Worm (Caenorhabditis elegans) whole organism, L4 larva: ENCODE measurements around the gene dhs-19.

Source experiments
- ZK546.5 ChIP-seq, 2 experiments: sonication (generic microtip); optimal IDR thresholded peaks; 2 replicates each; lab custom pipeline; 2017; ENCODE audit warnings: missing biosample characterization in 2 of 2, missing genetic modification characterization in 2 of 2
- aly-2 ChIP-seq: sonication (generic microtip); optimal IDR thresholded peaks from 2 replicates; lab custom pipeline; 2018; ENCODE audit warnings: missing biosample characterization, missing genetic modification characterization
- ces-1 ChIP-seq: fragments of 150-350 bp; sonication (generic microtip); optimal IDR thresholded peaks from 4 replicates; lab custom pipeline; 2014; ENCODE audit warnings: missing biosample characterization, missing genetic modification reagents, missing genetic modification characterization
- dpl-1 ChIP-seq: fragments of 150-350 bp; optimal IDR thresholded peaks from 2 replicates; lab custom pipeline; 2014; ENCODE audit warnings: missing biosample characterization, missing genetic modification reagents, missing genetic modification characterization
- fos-1 ChIP-seq: fragments of 150-350 bp; optimal IDR thresholded peaks from 2 replicates; lab custom pipeline; 2014; ENCODE audit warnings: missing biosample characterization, missing genetic modification characterization
- lin-13 ChIP-seq: fragments of 150-350 bp; optimal IDR thresholded peaks from 2 replicates; lab custom pipeline; 2014; ENCODE audit warnings: missing biosample characterization, missing genetic modification reagents, missing genetic modification characterization
- lin-15B ChIP-seq: fragments of 150-350 bp; sonication (generic microtip); optimal IDR thresholded peaks from 3 replicates; lab custom pipeline; 2014; ENCODE audit warnings: missing biosample characterization, missing genetic modification characterization
- lsy-2 ChIP-seq, 2 experiments: fragments of 150-350 bp in 1 of 2; sonication (generic microtip) in 1 of 2; optimal IDR thresholded peaks; 2 replicates each; lab custom pipeline; 2014 to 2017; ENCODE audit warnings: missing biosample characterization in 2 of 2, missing genetic modification characterization in 2 of 2
- mep-1 ChIP-seq: fragments of 150-350 bp; sonication (generic microtip); optimal IDR thresholded peaks from 3 replicates; lab custom pipeline; 2014; ENCODE audit warnings: missing biosample characterization, missing genetic modification characterization
- nhr-237 ChIP-seq: sonication (generic microtip); optimal IDR thresholded peaks from 2 replicates; lab custom pipeline; 2017; ENCODE audit warnings: missing biosample characterization, missing genetic modification characterization
- sdz-12 ChIP-seq: fragments of 200-800 bp; sonication (Bioruptor generic); optimal IDR thresholded peaks from 2 replicates; lab custom pipeline; 2018; ENCODE audit warnings: mild to moderate bottlenecking, missing genetic modification characterization, missing compliant biosample characterization
- unc-62 ChIP-seq, 3 experiments: fragments of 150-350 bp in 1 of 3; sonication (generic microtip); optimal IDR thresholded peaks in 2 of 3; peaks in 1 of 3; 1 replicate in 1 of 3; 2 replicates in 2 of 3; lab custom pipeline; 2014 to 2017; ENCODE audit warnings: missing biosample characterization in 3 of 3, missing genetic modification characterization in 3 of 3, missing genetic modification reagents in 3 of 3, missing genotype in 1 of 3
- zfp-2 ChIP-seq: sonication (generic microtip); optimal IDR thresholded peaks from 2 replicates; lab custom pipeline; 2016; ENCODE audit warnings: mild to moderate bottlenecking, missing genetic modification characterization, missing compliant biosample characterization

- TF ChIP-seq fos-1 (tag; lab: Kevin White, UChicago) (no peak), lin-13 (GFP tag; lab: Kevin White, UChicago) (no peak), ZK546.5 (tag; optimal IDR thresholded peaks at IDR 0.05; lab: Kevin White, UChicago) (no peak), dpl-1 (GFP tag; lab: Kevin White, UChicago) (no peak), zfp-2 (tag; lab: Kevin White, UChicago) (no peak), lsy-2 (tag; optimal IDR thresholded peaks at IDR 0.05; lab: Kevin White, UChicago) (no peak), nhr-237 (tag; lab: Kevin White, UChicago) (no peak), unc-62 (GFP tag; optimal IDR thresholded peaks at IDR 0.05 in 1 of 2; lab: Kevin White, UChicago) (no peak), unc-62 (tag; optimal IDR thresholded peaks at IDR 0.05; lab: Kevin White, UChicago) (no peak), lin-15B (no peak), mep-1 (tag; lab: Kevin White, UChicago) (no peak), sdz-12 (GFP tag; lab: Kevin White, UChicago) (no peak), aly-2 (tag; lab: Kevin White, UChicago) (no peak), ces-1 (GFP tag; lab: Kevin White, UChicago) (no peak)
These were observed 18.1 kb downstream of the dhs-19 start, which contains the start of the genes nas-20 and nas-21 for ce11 chrV:11472209-11472608.
